Worm (Caenorhabditis elegans): ENCODE results near the gene dpy-4.

DNA sequence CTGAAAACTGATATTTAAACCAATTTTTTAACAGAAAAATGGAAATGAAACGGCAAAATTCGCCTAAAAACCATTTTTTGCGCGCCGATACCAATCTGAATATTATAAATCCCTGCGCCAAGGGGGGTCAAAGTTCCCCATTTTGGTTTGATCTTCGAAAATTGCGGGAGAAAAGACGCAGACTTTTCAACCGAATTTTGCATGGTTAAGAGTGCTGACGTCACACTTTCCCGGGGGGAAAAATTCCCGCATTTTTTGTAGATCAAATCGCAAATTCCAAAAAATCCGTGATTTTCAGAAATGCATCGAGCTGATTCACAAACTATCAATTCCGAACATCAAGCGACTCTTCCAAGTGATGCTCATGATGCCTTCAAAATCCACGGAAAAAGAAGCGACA, 43.0 kb upstream of the dpy-4 start:
- no peak for TF ChIP-seq skn-1 (tag; optimal IDR thresholded peaks at IDR 0.05)
- no peak for TF ChIP-seq unc-39 (tag; optimal IDR thresholded peaks at IDR 0.05)
- no peak for TF ChIP-seq elt-1 (tag; optimal IDR thresholded peaks at IDR 0.05)
- TF ChIP-seq lin-13 (GFP tag; optimal IDR thresholded peaks at IDR 0.05), result no peak
- no peak for TF ChIP-seq mdl-1 (tag; optimal IDR thresholded peaks at IDR 0.05)
- no peak for TF ChIP-seq peb-1 (tag; optimal IDR thresholded peaks at IDR 0.05)
- no peak for TF ChIP-seq R02D3.7 (tag; optimal IDR thresholded peaks at IDR 0.05)

Data from whole organism, L2 larva.